Worm (Caenorhabditis elegans): Measurements from ENCODE around the gene mul-1.

Gene mul-1

DNA sequence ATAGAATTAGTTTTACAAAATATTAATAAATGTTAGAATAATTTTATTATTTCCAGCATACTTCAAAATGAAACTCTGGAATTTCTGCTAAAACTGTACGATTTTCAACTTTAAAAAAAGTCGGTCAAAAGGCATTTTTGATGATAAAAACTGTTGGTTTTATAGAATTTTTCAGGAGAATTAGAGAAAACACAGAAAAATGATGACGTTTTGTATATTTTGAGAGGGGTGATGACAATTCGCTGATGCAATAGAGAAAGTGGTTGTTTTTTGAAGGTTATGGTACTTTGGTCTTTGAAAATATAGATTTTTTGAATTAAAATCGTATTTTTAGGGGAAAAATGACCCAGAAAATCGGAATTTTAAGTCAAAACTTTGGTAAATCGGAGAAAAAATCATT lies 37.9 kb downstream of the mul-1 start:
- TF ChIP-seq pros-1 (tag; optimal IDR thresholded peaks at IDR 0.05) (no peak), ceh-19 (GFP tag; optimal IDR thresholded peaks at IDR 0.05) (no peak), elt-4 (tag; optimal IDR thresholded peaks at IDR 0.05) (no peak), ceh-9 (tag; optimal IDR thresholded peaks at IDR 0.05) (no peak), unc-55 (GFP tag; optimal IDR thresholded peaks at IDR 0.05) (no peak), pax-1 (tag; optimal IDR thresholded peaks at IDR 0.05) (no peak), gmeb-2 (tag; optimal IDR thresholded peaks at IDR 0.05) (no peak), ceh-31 (tag; optimal IDR thresholded peaks at IDR 0.05) (no peak), hlh-30 (tag; optimal IDR thresholded peaks at IDR 0.05; ENCODE audit: insufficient read depth) (no peak), pat-9 (tag; optimal IDR thresholded peaks at IDR 0.05) (no peak)

DNA sequence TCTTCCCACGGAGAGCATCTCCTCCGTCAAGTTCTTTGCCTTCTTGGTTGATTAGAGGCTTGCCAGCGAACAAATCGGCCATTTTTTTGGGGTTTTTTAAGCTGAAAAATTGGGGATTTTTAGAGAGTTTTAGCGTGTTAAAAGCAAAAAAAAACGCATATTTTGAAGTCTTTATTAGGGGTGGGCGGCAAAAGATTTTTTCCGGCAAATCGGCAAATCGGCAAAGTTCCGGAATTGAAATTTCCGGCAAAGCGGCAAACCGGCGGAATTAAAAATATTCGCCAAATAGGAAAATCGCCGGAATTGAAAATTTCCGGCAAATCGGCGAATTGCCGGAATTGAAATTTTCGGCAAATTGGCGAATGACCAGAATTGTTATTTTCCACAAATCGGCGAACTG lies 38.9 kb downstream of the mul-1 start, which contains the start of gene C35B1.5:
TSS of gene C35B1.5 (minus strand) at position 101 of the 400 bp plus-strand sequence.
- TF ChIP-seq hlh-6 (tag; optimal IDR thresholded peaks at IDR 0.05) (no peak), ttx-3 (tag; optimal IDR thresholded peaks at IDR 0.05) (no peak), syd-9 (tag; optimal IDR thresholded peaks at IDR 0.05) (no peak), hlh-15 (tag; optimal IDR thresholded peaks at IDR 0.05) (no peak), sdc-2 (tag; optimal IDR thresholded peaks at IDR 0.05) (no peak), tbx-7 (tag; optimal IDR thresholded peaks at IDR 0.05) (no peak), nhr-232 (tag; optimal IDR thresholded peaks at IDR 0.05) (no peak), pha-4 (tag; optimal IDR thresholded peaks at IDR 0.05) (no peak)

DNA sequence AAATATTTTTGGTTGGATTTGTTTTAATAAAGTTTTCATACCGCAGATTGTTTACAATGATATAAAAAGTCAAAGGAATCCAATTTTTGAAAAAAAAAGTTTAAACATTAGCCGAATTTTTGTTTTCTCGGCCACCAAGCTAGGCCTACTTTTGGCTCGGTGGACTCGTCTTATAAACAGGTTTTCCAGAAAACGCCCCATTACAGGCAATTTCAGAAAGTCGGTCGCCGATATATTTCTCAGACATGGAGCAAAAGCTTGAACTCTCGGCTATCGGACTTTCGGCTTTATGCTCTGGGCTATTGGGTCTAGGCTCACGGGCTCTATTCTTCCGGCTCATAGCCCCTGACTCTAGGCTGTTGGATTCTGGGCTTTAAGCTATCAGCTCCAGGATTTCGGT lies 39.9 kb downstream of the mul-1 start:
- TF ChIP-seq unc-55 (GFP tag; optimal IDR thresholded peaks at IDR 0.05) (no peak), nhr-11 (tag; optimal IDR thresholded peaks at IDR 0.05) (no peak), pax-1 (tag; optimal IDR thresholded peaks at IDR 0.05) (no peak), ztf-16 (tag; optimal IDR thresholded peaks at IDR 0.05) (no peak), syd-9 (tag; optimal IDR thresholded peaks at IDR 0.05) (no peak), ets-4 (tag; optimal IDR thresholded peaks at IDR 0.05) (no peak), rnt-1 (tag; optimal IDR thresholded peaks at IDR 0.05) (no peak), ceh-31 (tag; optimal IDR thresholded peaks at IDR 0.05) (no peak), ceh-34 (tag; optimal IDR thresholded peaks at IDR 0.05) (no peak), C08G9.2 (tag; optimal IDR thresholded peaks at IDR 0.05) (no peak), zip-5 (tag; optimal IDR thresholded peaks at IDR 0.05) (no peak)

DNA sequence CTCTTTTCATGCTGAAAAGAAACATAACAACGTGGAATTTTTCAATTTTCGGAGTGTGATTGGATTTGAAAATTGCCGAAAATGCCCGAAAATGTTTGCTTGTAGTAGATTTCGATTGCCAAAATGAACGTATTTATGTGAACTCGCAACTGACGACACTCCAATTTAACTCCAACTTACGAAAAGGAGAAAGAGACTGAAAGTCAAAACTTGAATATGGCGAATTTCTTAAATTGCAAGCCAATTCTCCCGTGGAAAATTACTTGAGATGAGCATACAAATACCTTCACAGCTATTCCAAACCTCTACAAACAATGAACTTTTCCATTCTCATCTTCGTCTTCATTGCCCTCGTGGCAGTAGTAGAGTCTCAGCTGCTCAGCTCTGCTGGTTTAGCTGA lies 40.4 kb downstream of the mul-1 start:
- TF ChIP-seq ceh-19 (GFP tag; optimal IDR thresholded peaks at IDR 0.05) (no peak), T23F11.4 (GFP tag; optimal IDR thresholded peaks at IDR 0.05) (no peak), hlh-30 (tag; optimal IDR thresholded peaks at IDR 0.05; ENCODE audit: insufficient read depth) (no peak), C08G9.2 (tag; optimal IDR thresholded peaks at IDR 0.05) (no peak)

DNA sequence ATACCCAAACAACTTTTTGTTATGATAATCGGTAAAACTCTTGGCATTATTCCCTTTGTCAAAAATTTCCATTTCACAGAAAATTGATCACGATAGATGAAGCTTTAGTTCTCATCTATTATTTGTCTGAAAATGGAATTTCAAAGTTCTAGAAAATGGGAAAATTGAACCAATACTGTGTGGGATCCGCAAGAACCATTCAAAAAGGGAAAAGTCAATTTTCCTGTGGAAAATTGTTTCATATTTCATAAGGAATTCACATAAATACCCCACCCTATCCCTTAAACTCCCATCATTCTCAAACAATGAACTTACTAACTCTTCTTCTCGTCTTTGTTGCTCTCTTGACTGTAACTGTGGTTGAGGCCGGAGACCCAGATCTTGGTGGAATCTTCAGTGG lies 42.1 kb downstream of the mul-1 start, which contains the start of the genes C35B1.9 and C35B1.3:
TSS of gene C35B1.9 (minus strand) at position 101 of the 400 bp plus-strand sequence.
TSS of gene C35B1.3 (plus strand) at position 306 of the 400 bp plus-strand sequence.
- no peak for TF ChIP-seq elt-4 (tag; optimal IDR thresholded peaks at IDR 0.05)
- no peak for TF ChIP-seq nhr-232 (tag; optimal IDR thresholded peaks at IDR 0.05)
- no peak for TF ChIP-seq pha-2 (tag; optimal IDR thresholded peaks at IDR 0.05)
- TF ChIP-seq ceh-24 (tag; optimal IDR thresholded peaks at IDR 0.05) = no peak
- TF ChIP-seq K09A11.1 (tag; optimal IDR thresholded peaks at IDR 0.05; ENCODE audit: insufficient read depth) = no peak
- TF ChIP-seq unc-3 (GFP tag; conservative IDR thresholded peaks at IDR 0.05) = no peak
- TF ChIP-seq unc-3 (tag; optimal IDR thresholded peaks at IDR 0.05) = no peak
- no peak for TF ChIP-seq syd-9 (tag; optimal IDR thresholded peaks at IDR 0.05)
- no peak for TF ChIP-seq ceh-48 (tag; optimal IDR thresholded peaks at IDR 0.05)
- TF ChIP-seq pag-3 (tag; optimal IDR thresholded peaks at IDR 0.05; ENCODE audit: borderline replicate concordance) = no peak
- no peak for TF ChIP-seq sox-4 (tag; optimal IDR thresholded peaks at IDR 0.05)
- no peak for TF ChIP-seq lin-11 (tag; optimal IDR thresholded peaks at IDR 0.05)
- TF ChIP-seq Y22D7AL.16 (tag; optimal IDR thresholded peaks at IDR 0.05) = no peak
- no peak for TF ChIP-seq che-1 (tag; optimal IDR thresholded peaks at IDR 0.05)
- TF ChIP-seq ceh-6 (GFP tag; optimal IDR thresholded peaks at IDR 0.05) = no peak
- no peak for TF ChIP-seq npax-4 (tag; optimal IDR thresholded peaks at IDR 0.05)
- TF ChIP-seq lim-6 (tag; optimal IDR thresholded peaks at IDR 0.05) = no peak
- no peak for TF ChIP-seq ceh-2 (tag; optimal IDR thresholded peaks at IDR 0.05)
- TF ChIP-seq hlh-13 (GFP tag; optimal IDR thresholded peaks at IDR 0.05) = no peak
- no peak for TF ChIP-seq ztf-16 (tag; optimal IDR thresholded peaks at IDR 0.05)
